Worm (Caenorhabditis elegans) whole organism, mixed stage, embryonic: ENCODE results near the gene F13A7.14.

Experiments used
- blmp-1 ChIP-seq: fragments of 150-350 bp; optimal IDR thresholded peaks from 2 replicates; lab custom pipeline; 2014; ENCODE audit warnings: missing biosample characterization, missing genetic modification characterization
- ceh-43 ChIP-seq: fragments of 200-800 bp; sonication (Bioruptor generic); optimal IDR thresholded peaks from 2 replicates; lab custom pipeline; 2018; ENCODE audit warnings: mild to moderate bottlenecking, missing genetic modification characterization, moderate library complexity, missing compliant biosample characterization
- ces-1 ChIP-seq: fragments of 150-350 bp; optimal IDR thresholded peaks from 2 replicates; lab custom pipeline; 2014; ENCODE audit warnings: missing biosample characterization, missing genetic modification reagents, missing genetic modification characterization
- flh-1 ChIP-seq: fragments of 200-800 bp; sonication (Bioruptor generic); optimal IDR thresholded peaks from 2 replicates; lab custom pipeline; 2018; ENCODE audit warnings: mild to moderate bottlenecking, missing genetic modification characterization, moderate library complexity, missing compliant biosample characterization
- lin-32 ChIP-seq: fragments of 200-800 bp; sonication (Bioruptor generic); optimal IDR thresholded peaks from 2 replicates; lab custom pipeline; 2018; ENCODE audit warnings: mild to moderate bottlenecking, missing genetic modification characterization, missing compliant biosample characterization
- nhr-12 ChIP-seq: fragments of 150-350 bp; optimal IDR thresholded peaks from 2 replicates; lab custom pipeline; 2014; ENCODE audit warnings: missing biosample characterization, missing genetic modification characterization
- nhr-2 ChIP-seq: fragments of 150-350 bp; optimal IDR thresholded peaks from 2 replicates; lab custom pipeline; 2014; ENCODE audit warnings: missing biosample characterization, missing genetic modification characterization
- nhr-237 ChIP-seq: fragments of 150-350 bp; optimal IDR thresholded peaks from 2 replicates; lab custom pipeline; 2014; ENCODE audit warnings: missing biosample characterization, missing genetic modification characterization
- sem-2 ChIP-seq: fragments of 200-800 bp; sonication (Bioruptor generic); optimal IDR thresholded peaks from 2 replicates; lab custom pipeline; 2018; ENCODE audit warnings: mild to moderate bottlenecking, missing genetic modification characterization, missing compliant biosample characterization
- snpc-4 ChIP-seq: fragments of 150-350 bp; optimal IDR thresholded peaks from 2 replicates; lab custom pipeline; 2014; ENCODE audit warnings: missing biosample characterization, missing genetic modification characterization
- unc-62 ChIP-seq: fragments of 150-350 bp; optimal IDR thresholded peaks from 2 replicates; lab custom pipeline; 2014; ENCODE audit warnings: missing biosample characterization, missing genetic modification reagents, missing genetic modification characterization

DNA sequence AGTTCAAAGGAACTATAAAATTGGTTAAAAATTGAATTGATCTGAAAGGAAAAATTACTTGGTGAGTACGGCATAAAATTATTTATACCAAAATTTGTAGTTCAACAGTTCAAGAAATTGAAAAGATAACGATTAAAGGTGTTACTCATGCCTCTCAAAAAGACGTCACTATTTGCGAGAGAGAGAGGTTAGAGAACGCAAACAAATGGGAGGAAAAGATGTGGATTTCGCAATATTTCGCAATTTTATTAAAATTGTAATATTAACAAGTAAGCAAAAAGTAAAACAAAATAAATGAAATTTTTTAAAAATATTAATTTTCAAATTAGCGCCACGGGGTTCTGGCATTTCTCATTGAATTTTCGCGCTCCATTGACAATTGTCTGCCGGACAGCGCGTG lies 6.6 kb upstream of the F13A7.14 start, which contains the start of gene F13A7.11:
- TF ChIP-seq snpc-4: no peak
- TF ChIP-seq flh-1 (GFP tag; lab: Kevin White, UChicago): no peak
- no peak for TF ChIP-seq lin-32
- TF ChIP-seq ces-1 (GFP tag; lab: Kevin White, UChicago): no peak
- no peak for TF ChIP-seq ceh-43
- TF ChIP-seq nhr-237: no peak
- TF ChIP-seq nhr-2 (tag; lab: Kevin White, UChicago): no peak
- no peak for TF ChIP-seq blmp-1
- no peak for TF ChIP-seq unc-62 (GFP tag; lab: Kevin White, UChicago)
- TF ChIP-seq nhr-12 (tag; lab: Kevin White, UChicago): no peak
- TF ChIP-seq sem-2 (GFP tag; lab: Kevin White, UChicago): no peak
